Fruit fly (Drosophila melanogaster) whole organism, embryonic: ENCODE measurements around the gene Sec13.
A peak's percentile ranks its signal among the peaks of the same experiment; 100 is the strongest.

Experiments
- ATbp ChIP-seq: fragments of 200-800 bp; sonication (Bioruptor generic); optimal IDR thresholded peaks from 2 replicates; lab custom pipeline; 2017; ENCODE audit warnings: missing biosample characterization, mild to moderate bottlenecking, missing genetic modification characterization, missing genetic modification reagents
- Adf1 ChIP-seq: fragments of 200-800 bp; sonication (Bioruptor generic); IDR thresholded peaks from 2 replicates; pipeline ENCODE4 v1.3.6; 2022; ENCODE audit warnings: missing biosample characterization, missing genetic modification characterization
- Atf3 ChIP-seq: fragments of 200-800 bp; sonication (Bioruptor generic); optimal IDR thresholded peaks from 3 replicates; lab custom pipeline; 2016; ENCODE audit warnings: missing biosample characterization, missing genetic modification characterization
- CG10321 ChIP-seq: fragments of 200-800 bp; sonication (Bioruptor generic); IDR thresholded peaks from 2 replicates; pipeline ENCODE4 v1.3.6; 2022; ENCODE audit warnings: missing biosample characterization, missing genetic modification characterization
- CG10366 ChIP-seq: fragments of 200-800 bp; sonication (Bioruptor generic); IDR thresholded peaks from 2 replicates; pipeline ENCODE4 v1.3.6; 2022; ENCODE audit warnings: missing biosample characterization, missing genetic modification characterization
- CG10462 ChIP-seq: fragments of 200-800 bp; sonication (Bioruptor generic); optimal IDR thresholded peaks from 2 replicates; lab custom pipeline; 2016; ENCODE audit warnings: missing biosample characterization, missing genetic modification characterization
- CG10543 ChIP-seq: fragments of 200-800 bp; sonication (Bioruptor generic); optimal IDR thresholded peaks from 3 replicates; lab custom pipeline; 2017; ENCODE audit warnings: missing biosample characterization, mild to moderate bottlenecking, missing genetic modification characterization, moderate library complexity
- CG10979 ChIP-seq: fragments of 200-800 bp; sonication (Bioruptor generic); optimal IDR thresholded peaks from 2 replicates; lab custom pipeline; 2018; ENCODE audit warnings: missing biosample characterization, mild to moderate bottlenecking, missing genetic modification characterization, moderate library complexity
- CG11504 ChIP-seq: fragments of 200-800 bp; sonication (Bioruptor generic); optimal IDR thresholded peaks from 3 replicates; lab custom pipeline; 2019; ENCODE audit warnings: missing biosample characterization, mild to moderate bottlenecking, missing genetic modification characterization, moderate library complexity
- CG15601 ChIP-seq: fragments of 200-800 bp; sonication (Bioruptor generic); optimal IDR thresholded peaks from 3 replicates; lab custom pipeline; 2019; ENCODE audit warnings: missing biosample characterization, mild to moderate bottlenecking, missing genetic modification characterization, moderate library complexity
- CG16779 ChIP-seq: fragments of 200-800 bp; sonication (Bioruptor generic); IDR thresholded peaks from 2 replicates; pipeline ENCODE4 v1.3.6; 2022; ENCODE audit warnings: missing biosample characterization, missing genetic modification characterization
- CG17385 ChIP-seq: fragments of 200-800 bp; sonication (Bioruptor generic); optimal IDR thresholded peaks from 3 replicates; lab custom pipeline; 2018; ENCODE audit warnings: missing biosample characterization, mild to moderate bottlenecking, missing genetic modification characterization
- CG17612 ChIP-seq: fragments of 200-800 bp; sonication (Bioruptor generic); IDR thresholded peaks from 2 replicates; pipeline ENCODE4 v1.3.6; 2022; ENCODE audit warnings: missing biosample characterization, missing genetic modification characterization
- CG1792 ChIP-seq: fragments of 200-800 bp; sonication (Bioruptor generic); optimal IDR thresholded peaks from 2 replicates; lab custom pipeline; 2016; ENCODE audit warnings: missing biosample characterization, missing genetic modification characterization
- CG2116 ChIP-seq: fragments of 200-800 bp; sonication (Bioruptor generic); optimal IDR thresholded peaks from 3 replicates; lab custom pipeline; 2018; ENCODE audit warnings: missing biosample characterization, mild to moderate bottlenecking, missing genetic modification characterization
- CG31441 ChIP-seq: fragments of 200-800 bp; sonication (Bioruptor generic); IDR thresholded peaks from 2 replicates; pipeline ENCODE4 v1.3.6; 2022; ENCODE audit warnings: missing biosample characterization, missing genetic modification characterization
- CG7786 ChIP-seq: fragments of 200-800 bp; sonication (Bioruptor generic); optimal IDR thresholded peaks from 2 replicates; lab custom pipeline; 2016; ENCODE audit warnings: missing biosample characterization, missing genetic modification characterization
- CG8290 ChIP-seq, 3 experiments: fragments of 200-800 bp; sonication (Bioruptor generic); optimal IDR thresholded peaks; 2 replicates each; lab custom pipeline; 2016 to 2019; ENCODE audit warnings: missing biosample characterization in 3 of 3, missing genetic modification characterization in 3 of 3, mild to moderate bottlenecking in 2 of 3, moderate library complexity in 1 of 3
- CTCF ChIP-seq: fragments of 200-800 bp; sonication (Bioruptor generic); optimal IDR thresholded peaks from 2 replicates; lab custom pipeline; 2017; ENCODE audit warnings: missing biosample characterization, mild to moderate bottlenecking, missing genetic modification characterization, moderate library complexity
- Drgx ChIP-seq: fragments of 200-800 bp; sonication (Bioruptor generic); IDR thresholded peaks from 2 replicates; pipeline ENCODE4 v1.3.6; 2022; ENCODE audit warnings: missing biosample characterization, missing genetic modification characterization
- Ets65A ChIP-seq: fragments of 200-800 bp; sonication (Bioruptor generic); peaks from one replicate; lab custom pipeline; 2016; ENCODE audit warnings: missing biosample characterization, missing genetic modification characterization
- Fer2 ChIP-seq: fragments of 200-800 bp; sonication (Bioruptor generic); optimal IDR thresholded peaks from 2 replicates; lab custom pipeline; 2018; ENCODE audit warnings: missing biosample characterization, mild to moderate bottlenecking, missing genetic modification characterization, moderate library complexity
- Hr51 ChIP-seq, 2 experiments: fragments of 200-800 bp; sonication (Bioruptor generic); optimal IDR thresholded peaks; 2 replicates in 1 of 2; 3 replicates in 1 of 2; lab custom pipeline; 2016 to 2018; ENCODE audit warnings: missing biosample characterization in 2 of 2, missing genetic modification characterization in 2 of 2, mild to moderate bottlenecking in 1 of 2, moderate library complexity in 1 of 2
- Med ChIP-seq: fragments of 200-800 bp; sonication (Bioruptor generic); peaks from one replicate; lab custom pipeline; 2016; ENCODE audit warnings: missing biosample characterization, missing genetic modification characterization, mild to moderate bottlenecking, inconsistent platforms, moderate library complexity
- Mrtf ChIP-seq: fragments of 200-800 bp; sonication (Bioruptor generic); IDR thresholded peaks from 3 replicates; pipeline ENCODE4 v1.3.6; 2022; ENCODE audit warnings: missing biosample characterization, missing genetic modification characterization
- Sox102F ChIP-seq: fragments of 200-800 bp; sonication (Bioruptor generic); optimal IDR thresholded peaks from 2 replicates; lab custom pipeline; 2018; ENCODE audit warnings: missing biosample characterization, mild to moderate bottlenecking, missing genetic modification characterization, moderate library complexity
- bsh ChIP-seq, 2 experiments: fragments of 200-800 bp; sonication (Bioruptor generic); optimal IDR thresholded peaks; 2 replicates each; lab custom pipeline; 2017 to 2018; ENCODE audit warnings: mild to moderate bottlenecking in 2 of 2, missing biosample characterization in 2 of 2, missing genetic modification characterization in 2 of 2, moderate library complexity in 1 of 2
- cato ChIP-seq: fragments of 200-800 bp; sonication (Bioruptor generic); optimal IDR thresholded peaks from 2 replicates; lab custom pipeline; 2016; ENCODE audit warnings: missing biosample characterization, missing genetic modification characterization, borderline replicate concordance
- croc ChIP-seq: fragments of 200-800 bp; sonication (Bioruptor generic); conservative IDR thresholded peaks from 3 replicates; pipeline ENCODE4 v1.3.6; 2022; ENCODE audit warnings: missing biosample characterization, missing genetic modification characterization
- dmrt99B ChIP-seq: fragments of 200-800 bp; sonication (Bioruptor generic); optimal IDR thresholded peaks from 2 replicates; lab custom pipeline; 2018; ENCODE audit warnings: missing biosample characterization, mild to moderate bottlenecking, missing genetic modification characterization, moderate library complexity
- eve ChIP-seq, 2 experiments: fragments of >200 bp; optimal IDR thresholded peaks; 2 replicates each; lab custom pipeline; 2017; ENCODE audit warnings: missing biosample characterization in 2 of 2, missing genetic modification characterization in 2 of 2
- fd96Cb ChIP-seq: fragments of 200-800 bp; sonication (Bioruptor generic); optimal IDR thresholded peaks from 2 replicates; lab custom pipeline; 2018; ENCODE audit warnings: missing biosample characterization, mild to moderate bottlenecking, missing genetic modification characterization, moderate library complexity
- fru ChIP-seq: fragments of >200 bp; optimal IDR thresholded peaks from 2 replicates; lab custom pipeline; 2017
- gem ChIP-seq: fragments of 200-800 bp; sonication (Bioruptor generic); optimal IDR thresholded peaks from 2 replicates; lab custom pipeline; 2019; ENCODE audit warnings: missing biosample characterization, mild to moderate bottlenecking, missing genetic modification characterization, moderate library complexity
- kay ChIP-seq: fragments of 200-800 bp; sonication (Bioruptor generic); optimal IDR thresholded peaks from 2 replicates; lab custom pipeline; 2016; ENCODE audit warnings: missing biosample characterization, missing genetic modification characterization
- nmo ChIP-seq: fragments of 200-800 bp; sonication (Bioruptor generic); optimal IDR thresholded peaks from 2 replicates; lab custom pipeline; 2018; ENCODE audit warnings: missing biosample characterization, mild to moderate bottlenecking, missing genetic modification characterization, moderate library complexity
- oc ChIP-seq: fragments of 200-800 bp; sonication (Bioruptor generic); optimal IDR thresholded peaks from 2 replicates; lab custom pipeline; 2018; ENCODE audit warnings: missing biosample characterization, mild to moderate bottlenecking, missing genetic modification characterization, moderate library complexity
- otp ChIP-seq: fragments of 200-800 bp; sonication (Bioruptor generic); IDR thresholded peaks from 3 replicates; pipeline ENCODE4, ENCODE4 v1.3.6; 2022; ENCODE audit warnings: missing biosample characterization, missing genetic modification characterization
- phol ChIP-seq: fragments of 200-800 bp; sonication (Bioruptor generic); optimal IDR thresholded peaks from 3 replicates; lab custom pipeline; 2018; ENCODE audit warnings: missing biosample characterization, mild to moderate bottlenecking, missing genetic modification characterization, moderate library complexity
- psq ChIP-seq: fragments of 200-800 bp; sonication (Bioruptor generic); optimal IDR thresholded peaks from 2 replicates; lab custom pipeline; 2017; ENCODE audit warnings: missing biosample characterization, missing genetic modification characterization
- sens ChIP-seq: fragments of 200-800 bp; sonication (Bioruptor generic); peaks from one replicate; lab custom pipeline; 2016; ENCODE audit warnings: missing biosample characterization, missing genetic modification characterization
- slbo ChIP-seq: fragments of 200-800 bp; sonication (Bioruptor generic); IDR thresholded peaks from 2 replicates; pipeline ENCODE4 v1.3.6; 2022; ENCODE audit warnings: missing biosample characterization, missing genetic modification characterization
- so ChIP-seq: fragments of 200-800 bp; sonication (Bioruptor generic); IDR thresholded peaks from 3 replicates; pipeline ENCODE4 v1.3.6; 2022; ENCODE audit warnings: missing biosample characterization, missing genetic modification characterization
- sob ChIP-seq: fragments of 200-800 bp; sonication (Bioruptor generic); IDR thresholded peaks from 2 replicates; pipeline ENCODE4 v1.3.6; 2022; ENCODE audit warnings: missing biosample characterization, missing genetic modification characterization
- tio ChIP-seq: fragments of 200-800 bp; sonication (Bioruptor generic); optimal IDR thresholded peaks from 2 replicates; lab custom pipeline; 2017; ENCODE audit warnings: missing biosample characterization, missing genetic modification characterization, inconsistent platforms

Gene Sec13

dm6 chr3R:23392235-23392634, 36.2 kb downstream of the Sec13 start:
- TF ChIP-seq CG31441 (GFP tag; lab: Robert Waterston, UW), result no peak
- TF ChIP-seq bsh (GFP tag; optimal IDR thresholded peaks at IDR 0.05; lab: Kevin White, UChicago), result peak in 1 of 2 experiments; percentile 25
- TF ChIP-seq Drgx (GFP tag; lab: Robert Waterston, UW), result 0 out of 2 replicates have a peak, but pooled peaks have one; percentile 16
- TF ChIP-seq Atf3 (GFP tag; lab: Kevin White, UChicago), result no peak
- TF ChIP-seq CG10462, result no peak
- TF ChIP-seq Mrtf (GFP tag; lab: Robert Waterston, UW), result no peak
- TF ChIP-seq, all 482 proteins: peak for 2

- TF ChIP-seq Drgx (GFP tag; lab: Robert Waterston, UW) (peak; percentile 16; the same call in 1 of the 2 replicates), psq (GFP tag; lab: Kevin White, UChicago) (no peak), sens (GFP tag; lab: Kevin White, UChicago) (peak; percentile 19)
- TF ChIP-seq, all 482 proteins: peak for 2
Observed at dm6 chr3R:23393507-23393906, 37.4 kb downstream of the Sec13 start.

- peak; percentile 53 for TF ChIP-seq Sox102F
- TF ChIP-seq tio (GFP tag; lab: Kevin White, UChicago), result no peak
- TF ChIP-seq CG10321, result no peak
- TF ChIP-seq Hr51 (GFP tag; optimal IDR thresholded peaks at IDR 0.05; lab: Kevin White, UChicago), result peak in 1 of 2 experiments; percentile 26
- peak; percentile 28 for TF ChIP-seq CG11504
- TF ChIP-seq gem, result peak; percentile 29
- TF ChIP-seq cato (GFP tag; lab: Kevin White, UChicago), result peak; percentile 3
- TF ChIP-seq CG17612 (GFP tag; lab: Robert Waterston, UW), result no peak
- peak; percentile 26 for TF ChIP-seq Ets65A
- peak in 1 of 2 experiments; percentile 1 for TF ChIP-seq eve (GFP tag; optimal IDR thresholded peaks at IDR 0.05; lab: Kevin White, UChicago)
- peak; percentile 20 for TF ChIP-seq phol (tag; lab: Kevin White, UChicago)
- peak; percentile 77 for TF ChIP-seq Drgx (GFP tag; lab: Robert Waterston, UW)
- no peak for TF ChIP-seq Adf1 (GFP tag; lab: Robert Waterston, UW)
- peak; percentile 21 for TF ChIP-seq dmrt99B
- peak; percentile 76 for TF ChIP-seq sens (GFP tag; lab: Kevin White, UChicago)
Observed at dm6 chr3R:23395720-23396119, 39.6 kb downstream of the Sec13 start.

DNA sequence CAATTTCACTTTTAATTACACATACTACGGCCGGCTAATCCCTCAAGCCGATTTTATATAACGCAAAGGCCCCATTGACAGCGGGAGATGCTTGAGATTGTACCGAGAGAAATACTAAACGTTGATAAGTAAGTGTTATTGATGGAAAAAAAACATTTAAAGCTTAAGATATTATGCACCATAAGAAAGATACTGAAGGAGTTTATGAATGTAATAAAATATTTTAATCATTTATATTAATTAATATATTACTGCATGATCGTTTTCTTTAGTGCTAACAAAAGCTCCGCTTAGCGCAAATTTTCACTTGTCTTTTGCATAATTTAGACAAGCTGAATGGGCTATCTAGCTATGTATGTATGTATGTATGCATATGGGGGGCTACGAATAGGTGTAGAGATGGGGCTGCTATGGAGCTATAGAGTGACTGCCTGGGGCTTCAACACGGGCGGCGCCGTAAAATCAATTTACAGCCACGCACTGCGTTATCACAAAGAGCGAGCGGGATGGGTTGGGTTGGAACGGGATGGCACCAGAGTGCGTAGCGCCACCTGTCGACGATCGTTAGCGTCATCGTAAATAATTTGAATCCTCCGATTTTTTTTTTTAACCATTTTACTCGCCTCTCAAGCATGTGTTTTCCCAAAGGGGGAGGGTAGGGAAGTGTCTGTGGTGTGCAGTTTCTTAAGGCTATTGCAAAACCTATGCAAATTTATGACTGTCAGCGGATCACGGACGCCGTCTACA, 40.6 kb downstream of the Sec13 start:
- no peak; the same call in 2 of the 3 replicates for TF ChIP-seq croc (GFP tag; lab: Robert Waterston, UW)
- peak; percentile 84 for TF ChIP-seq Sox102F
- no peak for TF ChIP-seq otp (GFP tag; lab: Robert Waterston, UW)
- no peak for TF ChIP-seq CG1792 (GFP tag; lab: Kevin White, UChicago)
- TF ChIP-seq kay (GFP tag; lab: Kevin White, UChicago), result no peak
- TF ChIP-seq CG2116 (GFP tag; lab: Kevin White, UChicago), result no peak
- no peak for TF ChIP-seq Med (GFP tag; lab: Kevin White, UChicago)
- peak; percentile 73 for TF ChIP-seq CG10366
- TF ChIP-seq ATbp (GFP tag; lab: Kevin White, UChicago), result peak; percentile 43
- TF ChIP-seq CTCF, result peak; percentile 83
- TF ChIP-seq oc (tag; lab: Kevin White, UChicago), result peak; percentile 94
- no peak for TF ChIP-seq CG10543
- no peak for TF ChIP-seq fru
- peak; percentile 34 for TF ChIP-seq CG17385 (GFP tag; lab: Kevin White, UChicago)
- peak; percentile 19 for TF ChIP-seq nmo (GFP tag; lab: Kevin White, UChicago)
- peak; percentile 26 for TF ChIP-seq CG15601
- no peak for TF ChIP-seq sob (GFP tag; lab: Robert Waterston, UW)
- TF ChIP-seq CG7786 (GFP tag; lab: Kevin White, UChicago), result no peak
- TF ChIP-seq fd96Cb (tag; lab: Kevin White, UChicago), result no peak
- no peak for TF ChIP-seq CG16779 (GFP tag; lab: Robert Waterston, UW)
- TF ChIP-seq slbo (GFP tag; lab: Robert Waterston, UW), result peak; percentile 41; the same call in 1 of the 2 replicates
- no peak for TF ChIP-seq CG8290 (GFP tag; optimal IDR thresholded peaks at IDR 0.05; lab: Kevin White, UChicago)
- no peak for TF ChIP-seq CG8290 (tag; optimal IDR thresholded peaks at IDR 0.05; lab: Kevin White, UChicago)
- TF ChIP-seq Fer2, result no peak
- no peak for TF ChIP-seq CG10979 (tag; lab: Kevin White, UChicago)
- TF ChIP-seq so (GFP tag; lab: Robert Waterston, UW), result peak; percentile 45; the same call in 1 of the 3 replicates
